Fruit fly (Drosophila melanogaster) whole organism, pupa: ENCODE data around the gene CG1695.

Experiments
- CG10348 ChIP-seq: fragments of 200-800 bp; sonication (Bioruptor generic); IDR thresholded peaks from 2 replicates; pipeline ENCODE4 v1.3.6; 2022; ENCODE audit warnings: missing biosample characterization, missing genetic modification characterization
- CG12605 ChIP-seq: fragments of 200-800 bp; sonication (Bioruptor generic); IDR thresholded peaks from 2 replicates; pipeline ENCODE4 v1.3.6; 2022; ENCODE audit warnings: missing biosample characterization, missing genetic modification characterization
- CG13204 ChIP-seq: fragments of 200-800 bp; sonication (Bioruptor generic); optimal IDR thresholded peaks from 2 replicates; lab custom pipeline; 2018; ENCODE audit warnings: missing biosample characterization, mild to moderate bottlenecking, missing genetic modification characterization, moderate library complexity
- CG14655 ChIP-seq: fragments of 200-800 bp; sonication (Bioruptor generic); optimal IDR thresholded peaks from 3 replicates; lab custom pipeline; 2017; ENCODE audit warnings: mild to moderate bottlenecking, missing biosample characterization, missing genetic modification reagents, missing genetic modification characterization
- CG15710 ChIP-seq: fragments of 200-800 bp; sonication (Bioruptor generic); optimal IDR thresholded peaks from 2 replicates; lab custom pipeline; 2018; ENCODE audit warnings: missing biosample characterization, mild to moderate bottlenecking, missing genetic modification characterization, moderate library complexity
- CG17806 ChIP-seq: fragments of 200-800 bp; sonication (Bioruptor generic); optimal IDR thresholded peaks from 2 replicates; lab custom pipeline; 2018; ENCODE audit warnings: missing biosample characterization, mild to moderate bottlenecking, missing genetic modification characterization, moderate library complexity
- CG32121 ChIP-seq: fragments of 200-800 bp; sonication (Bioruptor generic); IDR thresholded peaks from 2 replicates; pipeline ENCODE4 v1.3.6; 2022; ENCODE audit warnings: missing biosample characterization, missing genetic modification characterization
- CG34367 ChIP-seq: fragments of 200-800 bp; sonication (Bioruptor generic); optimal IDR thresholded peaks from 2 replicates; lab custom pipeline; 2018; ENCODE audit warnings: missing biosample characterization, mild to moderate bottlenecking, missing genetic modification characterization
- CG4496 ChIP-seq: fragments of 200-800 bp; sonication (Bioruptor generic); IDR thresholded peaks from 3 replicates; pipeline ENCODE4 v1.3.6; 2022; ENCODE audit warnings: missing biosample characterization, missing genetic modification characterization
- CG8159 ChIP-seq: fragments of 200-800 bp; sonication (Bioruptor generic); optimal IDR thresholded peaks from 3 replicates; lab custom pipeline; 2018; ENCODE audit warnings: missing biosample characterization, mild to moderate bottlenecking, missing genetic modification characterization, moderate library complexity
- CG8301 ChIP-seq: fragments of 200-800 bp; sonication (Bioruptor generic); optimal IDR thresholded peaks from 2 replicates; lab custom pipeline; 2018; ENCODE audit warnings: missing biosample characterization, mild to moderate bottlenecking, missing genetic modification characterization
- CG9948 ChIP-seq: fragments of 200-800 bp; sonication (Bioruptor generic); optimal IDR thresholded peaks from 2 replicates; lab custom pipeline; 2018; ENCODE audit warnings: missing biosample characterization, mild to moderate bottlenecking, missing genetic modification characterization, moderate library complexity
- D1 ChIP-seq: fragments of 200-800 bp; sonication (Bioruptor generic); optimal IDR thresholded peaks from 2 replicates; lab custom pipeline; 2018; ENCODE audit warnings: missing biosample characterization, mild to moderate bottlenecking, missing genetic modification characterization, moderate library complexity
- EcR ChIP-seq: fragments of 200-800 bp; sonication (Bioruptor generic); optimal IDR thresholded peaks from 3 replicates; lab custom pipeline; 2019; ENCODE audit warnings: missing biosample characterization, missing genetic modification characterization, mild to moderate bottlenecking, moderate library complexity, missing genetic modification reagents
- Ets98B ChIP-seq: fragments of 200-800 bp; sonication (Bioruptor generic); IDR thresholded peaks from 2 replicates; pipeline ENCODE4 v1.3.6; 2022; ENCODE audit warnings: missing biosample characterization, missing genetic modification characterization
- Pif1A ChIP-seq: fragments of 200-800 bp; sonication (Bioruptor generic); optimal IDR thresholded peaks from 3 replicates; lab custom pipeline; 2016; ENCODE audit warnings: missing biosample characterization, missing genetic modification characterization
- Pif1B ChIP-seq: fragments of 200-800 bp; sonication (Bioruptor generic); optimal IDR thresholded peaks from 3 replicates; lab custom pipeline; 2016; ENCODE audit warnings: missing biosample characterization, missing genetic modification characterization
- Snoo ChIP-seq: fragments of 200-800 bp; sonication (Bioruptor generic); optimal IDR thresholded peaks from 3 replicates; lab custom pipeline; 2017; ENCODE audit warnings: missing biosample characterization, mild to moderate bottlenecking, missing genetic modification characterization, inconsistent platforms
- fd96Ca ChIP-seq: fragments of 200-800 bp; sonication (Bioruptor generic); IDR thresholded peaks from 3 replicates; pipeline ENCODE4 v1.3.6; 2022; ENCODE audit warnings: missing biosample characterization, missing genetic modification characterization
- gl ChIP-seq: fragments of 200-800 bp; sonication (Bioruptor generic); optimal IDR thresholded peaks from 2 replicates; lab custom pipeline; 2018; ENCODE audit warnings: missing biosample characterization, mild to moderate bottlenecking, missing genetic modification characterization
- rn ChIP-seq: fragments of 200-800 bp; sonication (Bioruptor generic); IDR thresholded peaks from 2 replicates; pipeline ENCODE4 v1.3.6; 2022; ENCODE audit warnings: missing biosample characterization, missing genetic modification characterization

CG1695 gene

dm6 chrX:20466382-20466928, 32.7 kb downstream of the CG1695 start:
- TF ChIP-seq CG8301 (tag; lab: Kevin White, UChicago) (no peak), CG8159 (no peak), Pif1A (GFP tag; lab: Kevin White, UChicago) (no peak), Pif1B (GFP tag; lab: Kevin White, UChicago) (no peak), CG10348 (no peak)
- TF ChIP-seq, all 21 proteins: peak for 0

- TF ChIP-seq EcR (GFP tag; lab: Kevin White, UChicago): no peak
- no peak for TF ChIP-seq Pif1B (GFP tag; lab: Kevin White, UChicago)
- no peak for TF ChIP-seq Ets98B (GFP tag; lab: Robert Waterston, UW)
- TF ChIP-seq Snoo: no peak
- no peak for TF ChIP-seq CG4496 (GFP tag; lab: Robert Waterston, UW)
- no peak for TF ChIP-seq CG10348
- no peak for TF ChIP-seq CG17806
- TF ChIP-seq CG15710 (tag; lab: Kevin White, UChicago): no peak
- no peak for TF ChIP-seq CG14655
- TF ChIP-seq fd96Ca (GFP tag; lab: Robert Waterston, UW): no peak
- no peak for TF ChIP-seq CG8159
- TF ChIP-seq rn: no peak
- no peak for TF ChIP-seq CG34367 (tag; lab: Kevin White, UChicago)
- TF ChIP-seq, all 21 proteins: peak for 0
Measured at dm6 chrX:20467155-20467554, 33.4 kb downstream of the CG1695 start, which contains the start of gene GstT3. GstT3 (plus strand) TSS chrX:20467455.

DNA sequence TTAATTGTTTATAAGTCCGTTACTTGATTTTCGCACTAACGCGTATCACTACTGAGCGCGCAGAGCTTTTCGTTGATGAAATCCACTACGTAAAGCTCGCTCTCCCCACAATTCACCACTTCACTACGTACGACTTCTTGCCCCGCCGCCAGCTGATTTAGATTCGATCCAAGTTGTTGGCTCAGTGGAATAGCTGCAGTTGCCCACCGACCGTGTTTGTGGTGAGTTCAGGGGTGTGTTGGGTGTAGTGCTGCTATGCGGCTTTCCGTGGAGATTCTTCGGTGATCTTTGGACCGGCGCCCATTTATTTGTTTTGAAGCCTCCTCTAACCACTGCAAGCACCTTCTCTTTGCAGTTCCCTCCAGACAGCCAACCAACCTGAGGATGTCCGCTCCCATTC, 34.4 kb downstream of the CG1695 start:
- TF ChIP-seq fd96Ca (GFP tag; lab: Robert Waterston, UW) (peak; percentile 58; the same call in 2 of the 3 replicates), Snoo (no peak), CG9948 (peak; percentile 12), CG12605 (peak; percentile 77), CG34367 (tag; lab: Kevin White, UChicago) (peak; percentile 42), EcR (GFP tag; lab: Kevin White, UChicago) (peak; percentile 9), CG15710 (tag; lab: Kevin White, UChicago) (peak; percentile 22), CG13204 (GFP tag; lab: Kevin White, UChicago) (no peak), Pif1B (GFP tag; lab: Kevin White, UChicago) (peak; percentile 52), CG4496 (GFP tag; lab: Robert Waterston, UW) (peak; percentile 84), CG14655 (no peak), CG8301 (tag; lab: Kevin White, UChicago) (peak; percentile 50), gl (peak; percentile 59), CG32121 (GFP tag; lab: Robert Waterston, UW) (peak; percentile 75), Ets98B (GFP tag; lab: Robert Waterston, UW) (peak; percentile 80), D1 (tag; lab: Kevin White, UChicago) (no peak), CG17806 (peak; percentile 10), Pif1A (GFP tag; lab: Kevin White, UChicago) (no peak), rn (no peak)

DNA sequence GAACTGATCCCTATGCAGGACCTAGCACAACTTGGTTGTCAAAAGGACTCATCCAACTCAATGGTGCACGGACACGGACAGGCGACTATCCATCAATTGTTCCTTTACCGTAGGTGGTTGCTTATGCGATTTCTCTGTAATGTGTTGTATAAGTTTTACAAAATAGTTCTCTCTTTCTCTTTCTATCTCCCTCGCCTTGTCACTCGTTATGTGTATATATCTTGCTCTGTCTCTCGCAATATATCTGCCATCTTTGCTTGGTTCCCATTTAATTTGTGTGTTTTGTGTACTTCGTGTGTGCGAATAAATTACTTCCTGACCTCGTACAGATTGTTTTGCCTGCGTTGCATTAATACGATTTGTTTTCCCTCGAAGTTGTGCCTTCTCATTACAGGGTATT, 37.0 kb downstream of the CG1695 start:
- no peak for TF ChIP-seq EcR (GFP tag; lab: Kevin White, UChicago)
- TF ChIP-seq, all 21 proteins: peak for 0

dm6 chrX:20478674-20479073, 44.9 kb downstream of the CG1695 start:
- no peak for TF ChIP-seq CG8301 (tag; lab: Kevin White, UChicago)
- no peak for TF ChIP-seq CG12605
- TF ChIP-seq CG4496 (GFP tag; lab: Robert Waterston, UW): no peak
- no peak for TF ChIP-seq fd96Ca (GFP tag; lab: Robert Waterston, UW)
- TF ChIP-seq CG13204 (GFP tag; lab: Kevin White, UChicago): no peak
- TF ChIP-seq CG14655: no peak
- TF ChIP-seq CG10348: no peak
- TF ChIP-seq CG17806: no peak

- TF ChIP-seq fd96Ca (GFP tag; lab: Robert Waterston, UW) (peak; percentile 86), CG8301 (tag; lab: Kevin White, UChicago) (no peak), gl (no peak), CG10348 (peak; percentile 32; the same call in 1 of the 2 replicates), Ets98B (GFP tag; lab: Robert Waterston, UW) (peak; percentile 73), EcR (GFP tag; lab: Kevin White, UChicago) (no peak), CG15710 (tag; lab: Kevin White, UChicago) (peak; percentile 42), CG9948 (peak; percentile 72), Pif1B (GFP tag; lab: Kevin White, UChicago) (peak; percentile 76), CG14655 (no peak), CG12605 (peak; percentile 51; the same call in 1 of the 2 replicates), rn (no peak), D1 (tag; lab: Kevin White, UChicago) (no peak), CG17806 (peak; percentile 62), CG32121 (GFP tag; lab: Robert Waterston, UW) (peak; percentile 58; the same call in 1 of the 2 replicates), Snoo (peak; percentile 72), CG8159 (peak; percentile 61), CG13204 (GFP tag; lab: Kevin White, UChicago) (no peak), CG4496 (GFP tag; lab: Robert Waterston, UW) (peak; percentile 86), CG34367 (tag; lab: Kevin White, UChicago) (peak; percentile 68), Pif1A (GFP tag; lab: Kevin White, UChicago) (peak; percentile 79)
Measured at dm6 chrX:20480382-20480781, 46.6 kb downstream of the CG1695 start.
